Fruit fly (Drosophila melanogaster): Measurements from ENCODE around the gene HtrA2.

dm6 chr3R:14511123-14511908 is at the start of gene HtrA2, which contains the start of gene mRpL11:
- TF ChIP-seq Crg-1 (GFP tag; optimal IDR thresholded peaks at IDR 0.05) (no peak), Mnt (GFP tag; optimal IDR thresholded peaks at IDR 0.05) (peak; percentile 74), bab1 (GFP tag; optimal IDR thresholded peaks at IDR 0.05) (peak; percentile 75), kay (GFP tag; ENCODE audit: borderline replicate concordance) (no peak), CG7101 (tag; optimal IDR thresholded peaks at IDR 0.05) (peak; percentile 60), CG11617 (GFP tag; optimal IDR thresholded peaks at IDR 0.05) (peak; percentile 61), cic (GFP tag; optimal IDR thresholded peaks at IDR 0.05) (no peak)

Data from whole organism, adult.